Worm (Caenorhabditis elegans) whole organism, L4/young adult: ENCODE data around the gene ZK1098.2.

Experiments
- W03F9.2 ChIP-seq: fragments of 150-350 bp; optimal IDR thresholded peaks from 2 replicates; lab custom pipeline; 2014; ENCODE audit warnings: missing biosample characterization, missing genetic modification characterization
- dao-5 ChIP-seq: sonication (generic microtip); optimal IDR thresholded peaks from 2 replicates; lab custom pipeline; 2016; ENCODE audit warnings: missing genotype, missing genetic modification characterization, moderate library complexity, missing compliant biosample characterization
- him-1 ChIP-seq: sonication (generic microtip); optimal IDR thresholded peaks from 2 replicates; lab custom pipeline; 2016; ENCODE audit warnings: missing genotype, missing genetic modification reagents, missing genetic modification characterization, missing compliant biosample characterization

ZK1098.2 gene

ce11 chrIII:9528824-9529223 is at the start of gene ZK1098.2:
Gene ZK1098.2, plus strand, starts transcription at chrIII:9529159.
- TF ChIP-seq W03F9.2 (tag; lab: Kevin White, UChicago) = peak; percentile 12
- no peak for TF ChIP-seq dao-5 (tag; lab: Kevin White, UChicago)

ce11 chrIII:9482423-9482993 is 46.5 kb upstream of the ZK1098.2 start:
- TF ChIP-seq dao-5 (tag; lab: Kevin White, UChicago) (no peak), W03F9.2 (tag; lab: Kevin White, UChicago) (no peak), him-1 (tag; lab: Kevin White, UChicago) (no peak)

ce11 chrIII:9483716-9484115 is 45.2 kb upstream of the ZK1098.2 start:
- no peak for TF ChIP-seq him-1 (tag; lab: Kevin White, UChicago)

- TF ChIP-seq W03F9.2 (tag; lab: Kevin White, UChicago) = no peak
Measured at ce11 chrIII:9485373-9485772, 43.6 kb upstream of the ZK1098.2 start, which contains the start of gene bre-3. Gene bre-3, minus strand, starts transcription at chrIII:9485473.

- TF ChIP-seq W03F9.2 (tag; lab: Kevin White, UChicago) = no peak
- no peak for TF ChIP-seq him-1 (tag; lab: Kevin White, UChicago)
- no peak for TF ChIP-seq dao-5 (tag; lab: Kevin White, UChicago)
Measured at ce11 chrIII:9487454-9487853, 41.5 kb upstream of the ZK1098.2 start.

- TF ChIP-seq W03F9.2 (tag; lab: Kevin White, UChicago) (no peak), dao-5 (tag; lab: Kevin White, UChicago) (no peak), him-1 (tag; lab: Kevin White, UChicago) (no peak)
Measured at ce11 chrIII:9488027-9488426, 40.9 kb upstream of the ZK1098.2 start.

- TF ChIP-seq dao-5 (tag; lab: Kevin White, UChicago) (no peak), him-1 (tag; lab: Kevin White, UChicago) (no peak), W03F9.2 (tag; lab: Kevin White, UChicago) (no peak)
Measured at ce11 chrIII:9488431-9488830, 40.5 kb upstream of the ZK1098.2 start, which contains the start of gene nlp-36. Gene nlp-36, plus strand, starts transcription at chrIII:9488731.

- no peak for TF ChIP-seq W03F9.2 (tag; lab: Kevin White, UChicago)
- TF ChIP-seq him-1 (tag; lab: Kevin White, UChicago) = no peak
- no peak for TF ChIP-seq dao-5 (tag; lab: Kevin White, UChicago)
Measured at ce11 chrIII:9489798-9490197, 39.2 kb upstream of the ZK1098.2 start.

ce11 chrIII:9490783-9491547 is 38.0 kb upstream of the ZK1098.2 start, which contains the start of the genes dars-1 and ctr-9:
Gene dars-1, minus strand, starts transcription at chrIII:9491215.
Gene ctr-9, plus strand, starts transcription at chrIII:9491396.
- TF ChIP-seq dao-5 (tag; lab: Kevin White, UChicago) (no peak), him-1 (tag; lab: Kevin White, UChicago) (no peak), W03F9.2 (tag; lab: Kevin White, UChicago) (peak; percentile 18)

ce11 chrIII:9494209-9494608 is 34.8 kb upstream of the ZK1098.2 start:
- no peak for TF ChIP-seq W03F9.2 (tag; lab: Kevin White, UChicago)

- TF ChIP-seq dao-5 (tag; lab: Kevin White, UChicago) (no peak), W03F9.2 (tag; lab: Kevin White, UChicago) (no peak), him-1 (tag; lab: Kevin White, UChicago) (no peak)
Measured at ce11 chrIII:9496083-9496482, 32.9 kb upstream of the ZK1098.2 start.

ce11 chrIII:9497412-9497811 is 31.5 kb upstream of the ZK1098.2 start:
- TF ChIP-seq dao-5 (tag; lab: Kevin White, UChicago) (no peak), W03F9.2 (tag; lab: Kevin White, UChicago) (no peak), him-1 (tag; lab: Kevin White, UChicago) (no peak)

- no peak for TF ChIP-seq him-1 (tag; lab: Kevin White, UChicago)
- no peak for TF ChIP-seq W03F9.2 (tag; lab: Kevin White, UChicago)
- TF ChIP-seq dao-5 (tag; lab: Kevin White, UChicago) = no peak
Measured at ce11 chrIII:9500267-9500666, 28.7 kb upstream of the ZK1098.2 start, which contains the start of gene sod-4. Gene sod-4, minus strand, starts transcription at chrIII:9500375.

ce11 chrIII:9501072-9501471 is 27.9 kb upstream of the ZK1098.2 start:
- TF ChIP-seq W03F9.2 (tag; lab: Kevin White, UChicago) = no peak
- TF ChIP-seq him-1 (tag; lab: Kevin White, UChicago) = no peak
- TF ChIP-seq dao-5 (tag; lab: Kevin White, UChicago) = no peak
